Fruit fly (Drosophila melanogaster): Measurements from ENCODE around the gene CG1387.

Gene CG1387

dm6 chrX:8419534-8419933 lies 34.0 kb downstream of the CG1387 start (continued):
- TF ChIP-seq twi (tag; optimal IDR thresholded peaks at IDR 0.05) (peak; percentile 44), Dfd (GFP tag; optimal IDR thresholded peaks at IDR 0.05) (no peak), Rx (GFP tag; IDR thresholded peaks at IDR 0.05) (no peak), CG32772 (GFP tag; IDR thresholded peaks at IDR 0.05) (no peak)

- peak; percentile 54 for TF ChIP-seq CG18011 (GFP tag; optimal IDR thresholded peaks at IDR 0.05)
- TF ChIP-seq CTCF (GFP tag; optimal IDR thresholded peaks at IDR 0.05): no peak
- TF ChIP-seq phol (tag; optimal IDR thresholded peaks at IDR 0.05): no peak
- peak; percentile 30 for TF ChIP-seq CG2120 (GFP tag; optimal IDR thresholded peaks at IDR 0.05)
- no peak for TF ChIP-seq dati (GFP tag; IDR thresholded peaks at IDR 0.05)
- peak; percentile 19 for TF ChIP-seq CG5180 (GFP tag; optimal IDR thresholded peaks at IDR 0.05)
- TF ChIP-seq Dfd (GFP tag; optimal IDR thresholded peaks at IDR 0.05): peak; percentile 52 to 90
- TF ChIP-seq fd64A (GFP tag; optimal IDR thresholded peaks at IDR 0.05): peak; percentile 7
- TF ChIP-seq Lpt (GFP tag; optimal IDR thresholded peaks at IDR 0.05): peak; percentile 88
- no peak for TF ChIP-seq toy (GFP tag; IDR thresholded peaks at IDR 0.05)
- TF ChIP-seq hbn (GFP tag; IDR thresholded peaks at IDR 0.05; ENCODE audit: partially characterized antibody): peak; percentile 21; the same call in 1 of the 2 replicates
- TF ChIP-seq CG2199 (GFP tag; IDR thresholded peaks at IDR 0.05): 0 out of 3 replicates have a peak, but pooled peaks have one; percentile 50
- TF ChIP-seq CG17829 (tag; optimal IDR thresholded peaks at IDR 0.05): peak; percentile 3
- peak; percentile 50; the same call in 1 of the 3 replicates for TF ChIP-seq ken (GFP tag; IDR thresholded peaks at IDR 0.05)
- peak; percentile 60 for TF ChIP-seq Drgx (GFP tag; IDR thresholded peaks at IDR 0.05)
- peak; percentile 96 for TF ChIP-seq Hr39 (optimal IDR thresholded peaks at IDR 0.05)
- peak; percentile 17 for TF ChIP-seq Vsx1 (GFP tag; optimal IDR thresholded peaks at IDR 0.05)
- TF ChIP-seq Abd-B (GFP tag; optimal IDR thresholded peaks at IDR 0.05): no peak
- TF ChIP-seq Eip74EF (GFP tag; optimal IDR thresholded peaks at IDR 0.05): peak in 1 of 2 experiments; percentile 2
- TF ChIP-seq pan (optimal IDR thresholded peaks at IDR 0.05): no peak
- TF ChIP-seq pan (GFP tag; optimal IDR thresholded peaks at IDR 0.05 in 1 of 2, IDR thresholded peaks at IDR 0.05 in 1 of 2): peak in 1 of 2 experiments; percentile 9
- no peak for TF ChIP-seq CG11085 (GFP tag; IDR thresholded peaks at IDR 0.05)
- no peak for TF ChIP-seq ase (GFP tag; IDR thresholded peaks at IDR 0.05)
- TF ChIP-seq CG30020 (tag; optimal IDR thresholded peaks at IDR 0.05): no peak
- no peak for TF ChIP-seq CG43689 (GFP tag; IDR thresholded peaks at IDR 0.05)
- TF ChIP-seq vvl (GFP tag; IDR thresholded peaks at IDR 0.05): peak; percentile 60; the same call in 1 of the 2 replicates
- peak; percentile 30; the same call in 1 of the 3 replicates for TF ChIP-seq CG17361 (GFP tag; IDR thresholded peaks at IDR 0.05)
- no peak for TF ChIP-seq pzg (GFP tag; optimal IDR thresholded peaks at IDR 0.05)
- TF ChIP-seq unc-4 (GFP tag; IDR thresholded peaks at IDR 0.05; ENCODE audit: partially characterized antibody): no peak
- TF ChIP-seq lbe (GFP tag; optimal IDR thresholded peaks at IDR 0.05): peak; percentile 83
- peak; percentile 29; the same call in 1 of the 3 replicates for TF ChIP-seq CG16813 (GFP tag; IDR thresholded peaks at IDR 0.05; ENCODE audit: partially characterized antibody)
- peak; percentile 99 to 100 for TF ChIP-seq Trl (optimal IDR thresholded peaks at IDR 0.05)
- TF ChIP-seq Trl (GFP tag; optimal IDR thresholded peaks at IDR 0.05): no peak
- TF ChIP-seq cg (GFP tag; optimal IDR thresholded peaks at IDR 0.05): peak; percentile 85
- peak; percentile 77 for TF ChIP-seq chm (GFP tag; IDR thresholded peaks at IDR 0.05)
- no peak for TF ChIP-seq nerfin-2 (GFP tag; IDR thresholded peaks at IDR 0.05; ENCODE audit: partially characterized antibody)
- no peak for TF ChIP-seq mld (GFP tag; IDR thresholded peaks at IDR 0.05; ENCODE audit: partially characterized antibody)
- TF ChIP-seq gcm (GFP tag; optimal IDR thresholded peaks at IDR 0.05): peak; percentile 14
- TF ChIP-seq slbo (GFP tag; IDR thresholded peaks at IDR 0.05): no peak
- TF ChIP-seq CG14014 (GFP tag; IDR thresholded peaks at IDR 0.05): peak; percentile 10; the same call in 1 of the 2 replicates
- TF ChIP-seq CG11456 (GFP tag; IDR thresholded peaks at IDR 0.05): no peak
- peak in 1 of 3 experiments; percentile 43 for TF ChIP-seq lola (GFP tag; optimal IDR thresholded peaks at IDR 0.05)
- peak; percentile 51 for TF ChIP-seq CG17385 (GFP tag; optimal IDR thresholded peaks at IDR 0.05)
- TF ChIP-seq corto (GFP tag; optimal IDR thresholded peaks at IDR 0.05): peak; percentile 40
- TF ChIP-seq pros (GFP tag; optimal IDR thresholded peaks at IDR 0.05): peak; percentile 1
Observed at dm6 chrX:8420772-8421448, 35.3 kb downstream of the CG1387 start.
